Worm (Caenorhabditis elegans) whole organism, mixed stage, embryonic: Measurements from ENCODE around the gene K02E11.3.

Experiments used
- M03D4.4 ChIP-seq: sonication (generic microtip); optimal IDR thresholded peaks from 2 replicates; lab custom pipeline; 2017; ENCODE audit warnings: mild to moderate bottlenecking, missing genetic modification characterization, missing compliant biosample characterization
- ceh-43 ChIP-seq: fragments of 200-800 bp; sonication (Bioruptor generic); optimal IDR thresholded peaks from 2 replicates; lab custom pipeline; 2018; ENCODE audit warnings: mild to moderate bottlenecking, missing genetic modification characterization, moderate library complexity, missing compliant biosample characterization
- elt-3 ChIP-seq: fragments of 150-350 bp; optimal IDR thresholded peaks from 2 replicates; lab custom pipeline; 2014; ENCODE audit warnings: missing biosample characterization, missing genetic modification characterization
- lsy-2 ChIP-seq: fragments of 150-350 bp; optimal IDR thresholded peaks from 2 replicates; lab custom pipeline; 2014; ENCODE audit warnings: missing biosample characterization, missing genetic modification characterization
- nhr-12 ChIP-seq: fragments of 150-350 bp; optimal IDR thresholded peaks from 2 replicates; lab custom pipeline; 2014; ENCODE audit warnings: missing biosample characterization, missing genetic modification characterization

- TF ChIP-seq elt-3 (tag; lab: Kevin White, UChicago) (no peak), ceh-43 (GFP tag; lab: Kevin White, UChicago) (no peak), nhr-12 (tag; lab: Kevin White, UChicago) (no peak), lsy-2 (tag; lab: Kevin White, UChicago) (no peak), M03D4.4 (tag; lab: Kevin White, UChicago) (no peak)
These were observed 15.0 kb downstream of the K02E11.3 start for ce11 chrV:14231656-14232055.
